Worm (Caenorhabditis elegans) whole organism, L3 larva: ENCODE results near the gene F40A3.6.

Experiments used
- R02D3.7 ChIP-seq: fragments of 150-350 bp; optimal IDR thresholded peaks from 2 replicates; lab custom pipeline; 2014; ENCODE audit warnings: missing biosample characterization, missing genetic modification characterization
- ZK546.5 ChIP-seq: sonication (generic microtip); optimal IDR thresholded peaks from 2 replicates; lab custom pipeline; 2017; ENCODE audit warnings: missing biosample characterization, missing genetic modification characterization
- aly-2 ChIP-seq: fragments of 150-350 bp; optimal IDR thresholded peaks from 2 replicates; lab custom pipeline; 2014; ENCODE audit warnings: missing biosample characterization, missing genetic modification characterization
- ama-1 ChIP-seq: fragments of 150-350 bp; optimal IDR thresholded peaks from 2 replicates; lab custom pipeline; 2018
- ceh-16 ChIP-seq: sonication (generic microtip); optimal IDR thresholded peaks from 2 replicates; lab custom pipeline; 2017; ENCODE audit warnings: missing biosample characterization, missing genetic modification characterization
- ceh-28 ChIP-seq: fragments of 150-350 bp; optimal IDR thresholded peaks from 2 replicates; lab custom pipeline; 2014; ENCODE audit warnings: missing biosample characterization, missing genetic modification reagents, missing genetic modification characterization
- ceh-82 ChIP-seq: fragments of 150-350 bp; optimal IDR thresholded peaks from 2 replicates; lab custom pipeline; 2014; ENCODE audit warnings: missing biosample characterization, missing genetic modification characterization
- ceh-9 ChIP-seq: sonication (generic microtip); optimal IDR thresholded peaks from 2 replicates; lab custom pipeline; 2018; ENCODE audit warnings: missing biosample characterization, missing genetic modification characterization
- egl-27 ChIP-seq: sonication (generic microtip); optimal IDR thresholded peaks from 4 replicates; lab custom pipeline; 2017; ENCODE audit warnings: missing biosample characterization, missing genetic modification reagents, missing genetic modification characterization
- egl-5 ChIP-seq: fragments of 150-350 bp; optimal IDR thresholded peaks from 2 replicates; lab custom pipeline; 2017; ENCODE audit warnings: missing biosample characterization, missing genetic modification reagents, missing genetic modification characterization, inconsistent platforms
- elt-1 ChIP-seq: fragments of 150-350 bp; optimal IDR thresholded peaks from 2 replicates; lab custom pipeline; 2014; ENCODE audit warnings: missing biosample characterization, missing genetic modification characterization
- elt-2 ChIP-seq: sonication (generic microtip); optimal IDR thresholded peaks from 2 replicates; lab custom pipeline; 2016; ENCODE audit warnings: missing genetic modification reagents, mild to moderate bottlenecking, missing genetic modification characterization, missing compliant biosample characterization
- elt-3 ChIP-seq, 3 experiments: fragments of 150-350 bp in 1 of 3; sonication (generic microtip) in 2 of 3; optimal IDR thresholded peaks; 2 replicates in 2 of 3; 4 replicates in 1 of 3; lab custom pipeline; 2014 to 2017; ENCODE audit warnings: missing biosample characterization in 3 of 3, missing genetic modification characterization in 3 of 3
- eor-1 ChIP-seq, 2 experiments: fragments of 150-350 bp; optimal IDR thresholded peaks; 2 replicates each; lab custom pipeline; 2014 to 2018; ENCODE audit warnings: missing biosample characterization in 2 of 2, missing genetic modification characterization in 2 of 2
- fkh-10 ChIP-seq: sonication (generic microtip); optimal IDR thresholded peaks from 2 replicates; lab custom pipeline; 2017; ENCODE audit warnings: missing biosample characterization, missing genetic modification reagents, missing genetic modification characterization
- fkh-2 ChIP-seq: fragments of 150-350 bp; optimal IDR thresholded peaks from 2 replicates; lab custom pipeline; 2014; ENCODE audit warnings: missing biosample characterization, missing genetic modification reagents, missing genetic modification characterization
- fos-1 ChIP-seq: fragments of 150-350 bp; optimal IDR thresholded peaks from 2 replicates; lab custom pipeline; 2014; ENCODE audit warnings: missing biosample characterization, missing genetic modification characterization
- hmg-11 ChIP-seq: sonication (generic microtip); optimal IDR thresholded peaks from 2 replicates; lab custom pipeline; 2016; ENCODE audit warnings: missing genetic modification characterization, missing compliant biosample characterization
- jun-1 ChIP-seq: fragments of 150-350 bp; optimal IDR thresholded peaks from 2 replicates; lab custom pipeline; 2014; ENCODE audit warnings: missing biosample characterization, missing genetic modification reagents, missing genetic modification characterization
- lin-15B ChIP-seq: fragments of 150-350 bp; optimal IDR thresholded peaks from 2 replicates; lab custom pipeline; 2014; ENCODE audit warnings: missing biosample characterization, missing genetic modification characterization
- lin-39 ChIP-seq: fragments of 150-350 bp; optimal IDR thresholded peaks from 2 replicates; lab custom pipeline; 2018; ENCODE audit warnings: missing biosample characterization, missing genetic modification reagents, missing genetic modification characterization
- lsy-12 ChIP-seq: sonication (generic microtip); optimal IDR thresholded peaks from 2 replicates; lab custom pipeline; 2016; ENCODE audit warnings: mild to moderate bottlenecking, missing genetic modification characterization, missing compliant biosample characterization
- mdl-1 ChIP-seq: fragments of 150-350 bp; optimal IDR thresholded peaks from 2 replicates; lab custom pipeline; 2014; ENCODE audit warnings: missing biosample characterization, missing genetic modification characterization
- mml-1 ChIP-seq: fragments of 150-350 bp; sonication (generic microtip); optimal IDR thresholded peaks from 3 replicates; lab custom pipeline; 2014; ENCODE audit warnings: missing biosample characterization, missing genetic modification characterization
- nfya-1 ChIP-seq: sonication (generic microtip); optimal IDR thresholded peaks from 2 replicates; lab custom pipeline; 2017; ENCODE audit warnings: missing genetic modification characterization, mild to moderate bottlenecking, missing compliant biosample characterization, antibody characterized with exemption, moderate library complexity; ENCODE audit not compliant: insufficient read depth
- nhr-11 ChIP-seq: fragments of 150-350 bp; optimal IDR thresholded peaks from 2 replicates; lab custom pipeline; 2014; ENCODE audit warnings: missing biosample characterization, missing genetic modification characterization
- nhr-12 ChIP-seq: fragments of 150-350 bp; optimal IDR thresholded peaks from 2 replicates; lab custom pipeline; 2014; ENCODE audit warnings: missing biosample characterization, missing genetic modification characterization
- nhr-23 ChIP-seq: fragments of 150-350 bp; optimal IDR thresholded peaks from 2 replicates; lab custom pipeline; 2014; ENCODE audit warnings: missing biosample characterization, missing genetic modification reagents, missing genetic modification characterization
- nhr-237 ChIP-seq: fragments of 150-350 bp; optimal IDR thresholded peaks from 2 replicates; lab custom pipeline; 2014; ENCODE audit warnings: missing biosample characterization, missing genetic modification characterization
- nhr-28 ChIP-seq: fragments of 150-350 bp; optimal IDR thresholded peaks from 2 replicates; lab custom pipeline; 2014; ENCODE audit warnings: missing biosample characterization, missing genetic modification characterization
- nhr-43 ChIP-seq: sonication (generic microtip); optimal IDR thresholded peaks from 2 replicates; lab custom pipeline; 2016; ENCODE audit warnings: mild to moderate bottlenecking, missing genetic modification characterization, missing compliant biosample characterization; ENCODE audit not compliant: poor library complexity, severe bottlenecking
- nhr-67 ChIP-seq: fragments of 150-350 bp; optimal IDR thresholded peaks from 2 replicates; lab custom pipeline; 2014; ENCODE audit warnings: missing biosample characterization, missing genetic modification characterization
- pha-4 ChIP-seq: fragments of 150-350 bp; optimal IDR thresholded peaks from 2 replicates; lab custom pipeline; 2014; ENCODE audit warnings: missing biosample characterization, missing genetic modification reagents, missing genetic modification characterization
- pqm-1 ChIP-seq: fragments of 150-350 bp; optimal IDR thresholded peaks from 2 replicates; lab custom pipeline; 2017; ENCODE audit warnings: missing biosample characterization, missing genetic modification characterization, inconsistent platforms
- sea-2 ChIP-seq: fragments of 150-350 bp; sonication (generic microtip); optimal IDR thresholded peaks from 4 replicates; lab custom pipeline; 2014; ENCODE audit warnings: missing biosample characterization, missing genetic modification reagents, missing genetic modification characterization
- skn-1 ChIP-seq: fragments of 150-350 bp; optimal IDR thresholded peaks from 2 replicates; lab custom pipeline; 2014; ENCODE audit warnings: missing biosample characterization, missing genetic modification characterization
- snpc-4 ChIP-seq: fragments of 150-350 bp; optimal IDR thresholded peaks from 2 replicates; lab custom pipeline; 2014; ENCODE audit warnings: missing biosample characterization, missing genetic modification characterization
- tbx-2 ChIP-seq: sonication (generic microtip); optimal IDR thresholded peaks from 2 replicates; lab custom pipeline; 2016; ENCODE audit warnings: mild to moderate bottlenecking, missing genetic modification characterization, missing compliant biosample characterization
- unc-39 ChIP-seq: sonication (generic microtip); optimal IDR thresholded peaks from 4 replicates; lab custom pipeline; 2017; ENCODE audit warnings: missing biosample characterization, missing genetic modification characterization
- zag-1 ChIP-seq: fragments of 150-350 bp; optimal IDR thresholded peaks from 2 replicates; lab custom pipeline; 2014; ENCODE audit warnings: missing biosample characterization, missing genetic modification characterization
- ztf-11 ChIP-seq: fragments of 150-350 bp; optimal IDR thresholded peaks from 2 replicates; lab custom pipeline; 2014; ENCODE audit warnings: missing biosample characterization, missing genetic modification characterization

The F40A3.6 gene

DNA sequence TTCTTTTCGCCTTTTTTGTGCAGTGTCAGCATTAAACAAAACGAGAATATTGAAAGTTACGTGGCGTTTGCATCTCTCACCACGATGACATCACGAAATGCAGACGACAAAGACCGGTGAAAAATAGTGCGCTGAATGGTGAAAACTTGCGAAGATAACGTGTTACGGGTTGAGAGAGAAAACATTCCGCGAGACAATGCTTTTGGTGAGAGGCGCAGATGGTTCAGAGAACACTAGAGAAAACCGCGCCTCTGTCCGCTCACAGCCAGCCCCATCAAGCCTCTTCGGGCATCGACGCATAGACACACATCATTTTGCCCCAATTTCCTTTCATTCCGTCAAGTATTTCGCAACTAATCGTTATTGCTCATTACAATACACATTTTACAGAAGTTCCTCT lies 39.1 kb downstream of the F40A3.6 start, which contains the start of the genes C37C3.9 and C37C3.18 (continued):
- TF ChIP-seq ztf-11 = no peak
- no peak for TF ChIP-seq eor-1 (tag; optimal IDR thresholded peaks at IDR 0.05; lab: Kevin White, UChicago)
- TF ChIP-seq, all 47 proteins: peak for 23

DNA sequence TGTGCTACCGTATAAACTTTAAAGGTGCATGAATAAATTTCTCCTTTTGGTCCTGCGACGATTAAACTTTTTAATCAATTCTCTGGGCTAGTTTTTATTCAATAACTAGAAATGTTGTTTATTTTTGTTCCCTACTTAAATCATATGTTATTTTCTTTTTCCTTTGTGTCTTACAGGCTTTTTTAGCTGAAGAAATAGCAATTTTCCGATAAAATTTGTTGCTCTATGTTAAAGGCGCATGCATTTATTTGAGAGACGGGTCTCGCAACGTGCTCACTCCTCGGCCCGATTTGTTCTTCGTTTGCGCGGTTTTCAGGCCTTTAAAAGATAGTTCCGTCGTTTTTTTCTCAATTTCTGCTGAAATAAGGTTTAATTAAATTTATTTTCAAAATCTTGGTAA lies 39.8 kb downstream of the F40A3.6 start:
- TF ChIP-seq snpc-4 (tag; lab: Kevin White, UChicago) (peak; percentile 19), lin-15B (peak; percentile 14), nfya-1 (tag; lab: Kevin White, UChicago) (peak; percentile 26), hmg-11 (tag; lab: Kevin White, UChicago) (peak; percentile 19), ceh-9 (no peak), pha-4 (peak; percentile 29), nhr-23 (tag; lab: Kevin White, UChicago) (no peak)
- TF ChIP-seq, all 47 proteins: peak for 5

DNA sequence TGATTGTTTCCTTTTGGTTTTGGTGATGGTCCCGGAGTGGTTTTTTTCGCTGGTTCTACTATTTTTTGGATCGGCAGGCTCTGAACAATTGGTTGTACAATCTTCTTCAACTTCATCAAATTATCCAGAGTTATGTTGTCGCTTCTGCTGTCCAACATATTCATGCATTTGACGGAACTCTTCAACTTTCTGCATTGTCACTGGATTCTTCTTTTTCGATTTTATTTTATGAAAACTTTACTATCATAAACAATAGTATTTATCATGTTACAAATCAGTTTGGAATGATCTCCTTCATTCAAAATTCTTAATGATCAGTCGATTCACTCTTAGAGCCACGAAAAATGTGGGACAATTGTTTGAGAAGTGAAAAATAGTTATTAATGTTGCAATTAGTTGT lies 41.6 kb downstream of the F40A3.6 start:
- TF ChIP-seq unc-39 (tag; lab: Kevin White, UChicago) = no peak
- no peak for TF ChIP-seq lsy-12 (tag; lab: Kevin White, UChicago)
- no peak for TF ChIP-seq sea-2 (GFP tag; lab: Kevin White, UChicago)
- no peak for TF ChIP-seq skn-1
- no peak for TF ChIP-seq egl-5 (tag; lab: Kevin White, UChicago)
- no peak for TF ChIP-seq lin-15B
- TF ChIP-seq zag-1 (tag; lab: Kevin White, UChicago) = no peak
- no peak for TF ChIP-seq ceh-9
- no peak for TF ChIP-seq nfya-1 (tag; lab: Kevin White, UChicago)
- TF ChIP-seq nhr-28 (tag; lab: Kevin White, UChicago) = no peak
- TF ChIP-seq ZK546.5 = no peak
- no peak for TF ChIP-seq ceh-16
- TF ChIP-seq lin-39 (tag; lab: Kevin White, UChicago) = no peak
- TF ChIP-seq elt-3 (tag; optimal IDR thresholded peaks at IDR 0.05; lab: Kevin White, UChicago) = no peak
- TF ChIP-seq pqm-1 (tag; lab: Kevin White, UChicago) = no peak
- TF ChIP-seq ztf-11 = no peak
- no peak for TF ChIP-seq ama-1
- no peak for TF ChIP-seq ceh-28 (tag; lab: Kevin White, UChicago)
- TF ChIP-seq, all 47 proteins: peak for 0

DNA sequence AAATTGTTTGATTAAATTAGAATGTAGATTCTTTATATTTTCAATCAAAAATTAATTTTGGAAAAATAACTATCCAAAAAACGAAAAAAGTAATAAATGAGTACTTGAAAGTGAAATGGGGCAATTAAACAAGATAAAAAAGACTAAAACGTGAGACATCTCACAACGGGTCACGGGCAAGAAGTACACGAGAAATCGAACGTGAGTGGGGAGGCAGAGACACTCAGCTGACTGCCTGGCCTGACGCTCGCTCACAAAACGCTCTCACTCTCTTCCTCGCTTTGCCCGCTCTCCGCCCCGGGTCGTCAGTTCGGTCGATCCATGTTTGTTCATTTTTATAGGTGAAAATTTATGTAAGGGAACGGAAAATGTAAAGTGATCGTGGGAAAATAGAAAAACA lies 45.4 kb downstream of the F40A3.6 start:
- TF ChIP-seq ama-1 (peak; percentile 8), nfya-1 (tag; lab: Kevin White, UChicago) (no peak), mml-1 (tag; lab: Kevin White, UChicago) (no peak), nhr-28 (tag; lab: Kevin White, UChicago) (no peak), lsy-12 (tag; lab: Kevin White, UChicago) (no peak), mdl-1 (tag; lab: Kevin White, UChicago) (no peak), tbx-2 (tag; lab: Kevin White, UChicago) (no peak), pha-4 (peak; percentile 45), fkh-2 (tag; lab: Kevin White, UChicago) (no peak), nhr-12 (tag; lab: Kevin White, UChicago) (no peak), ztf-11 (no peak), nhr-67 (no peak), nhr-11 (tag; lab: Kevin White, UChicago) (no peak), fos-1 (tag; lab: Kevin White, UChicago) (no peak), ceh-16 (no peak), ceh-28 (tag; lab: Kevin White, UChicago) (no peak), hmg-11 (tag; lab: Kevin White, UChicago) (peak; percentile 38), nhr-237 (no peak), unc-39 (tag; lab: Kevin White, UChicago) (no peak), lin-39 (tag; lab: Kevin White, UChicago) (no peak), elt-1 (no peak), sea-2 (GFP tag; lab: Kevin White, UChicago) (no peak), pqm-1 (tag; lab: Kevin White, UChicago) (no peak), nhr-23 (tag; lab: Kevin White, UChicago) (peak; percentile 15), ZK546.5 (no peak), ceh-82 (tag; lab: Kevin White, UChicago) (no peak), nhr-43 (no peak), eor-1 (tag; optimal IDR thresholded peaks at IDR 0.05; lab: Kevin White, UChicago) (no peak), ceh-9 (no peak), elt-2 (tag; lab: Kevin White, UChicago) (peak; percentile 31), fkh-10 (GFP tag; lab: Kevin White, UChicago) (no peak), R02D3.7 (tag; lab: Kevin White, UChicago) (no peak), egl-27 (tag; lab: Kevin White, UChicago) (no peak), jun-1 (tag; lab: Kevin White, UChicago) (no peak), snpc-4 (tag; lab: Kevin White, UChicago) (no peak), aly-2 (tag; lab: Kevin White, UChicago) (no peak), skn-1 (no peak)
